Fruit fly (Drosophila melanogaster) whole organism, wandering third instar larva: Measurements from ENCODE around the gene CG3437.

Source experiments
- Abd-B ChIP-seq: fragments of >200 bp; optimal IDR thresholded peaks from 2 replicates; lab custom pipeline; 2017; ENCODE audit warnings: missing biosample characterization, missing genetic modification characterization
- CG9705 ChIP-seq: fragments of 200-800 bp; sonication (Bioruptor generic); optimal IDR thresholded peaks from 2 replicates; lab custom pipeline; 2018; ENCODE audit warnings: missing biosample characterization, mild to moderate bottlenecking, missing genetic modification characterization
- CrebA ChIP-seq: fragments of 200-800 bp; sonication (Bioruptor generic); optimal IDR thresholded peaks from 2 replicates; lab custom pipeline; 2016; ENCODE audit warnings: missing biosample characterization, mild to moderate bottlenecking, missing genetic modification characterization, borderline replicate concordance
- Dfd ChIP-seq: fragments of >200 bp; optimal IDR thresholded peaks from 2 replicates; lab custom pipeline; 2017; ENCODE audit warnings: missing biosample characterization, missing genetic modification characterization
- GATAd ChIP-seq: sonication (Bioruptor generic); optimal IDR thresholded peaks from 2 replicates; lab custom pipeline; 2016; ENCODE audit warnings: missing biosample characterization, missing genetic modification characterization
- Hnf4 ChIP-seq: fragments of 200-800 bp; sonication (Bioruptor generic); optimal IDR thresholded peaks from 2 replicates; lab custom pipeline; 2016; ENCODE audit warnings: missing biosample characterization, mild to moderate bottlenecking, missing genetic modification characterization
- Hr78 ChIP-seq: fragments of >200 bp; optimal IDR thresholded peaks from 2 replicates; lab custom pipeline; 2017; ENCODE audit warnings: missing biosample characterization, missing genetic modification characterization
- Jra ChIP-seq: sonication (Bioruptor generic); optimal IDR thresholded peaks from 2 replicates; lab custom pipeline; 2016; ENCODE audit warnings: missing biosample characterization, missing genetic modification characterization
- Mio ChIP-seq: sonication (Bioruptor generic); optimal IDR thresholded peaks from 2 replicates; lab custom pipeline; 2016; ENCODE audit warnings: missing biosample characterization, missing genetic modification characterization
- Myc ChIP-seq: fragments of >200 bp; optimal IDR thresholded peaks from 2 replicates; lab custom pipeline; 2017
- OdsH ChIP-seq: fragments of 200-800 bp; sonication (Bioruptor generic); optimal IDR thresholded peaks from 2 replicates; lab custom pipeline; 2016; ENCODE audit warnings: missing biosample characterization, mild to moderate bottlenecking, missing genetic modification characterization
- Rel ChIP-seq, 2 experiments: fragments of 200-800 bp; sonication (Bioruptor generic) in 1 of 2; optimal IDR thresholded peaks; 2 replicates in 1 of 2; 3 replicates in 1 of 2; lab custom pipeline; 2016 to 2019; ENCODE audit warnings: mild to moderate bottlenecking in 2 of 2, missing biosample characterization in 2 of 2, missing genetic modification characterization in 2 of 2, moderate library complexity in 1 of 2
- Sp1 ChIP-seq: fragments of 200-800 bp; sonication (Bioruptor generic); optimal IDR thresholded peaks from 3 replicates; lab custom pipeline; 2019; ENCODE audit warnings: missing biosample characterization, mild to moderate bottlenecking, missing genetic modification characterization, moderate library complexity
- brk ChIP-seq: fragments of 200-800 bp; sonication (Bioruptor generic); optimal IDR thresholded peaks from 2 replicates; lab custom pipeline; 2016; ENCODE audit warnings: missing biosample characterization, mild to moderate bottlenecking, missing genetic modification characterization
- dl ChIP-seq, 2 experiments: fragments of 175-275, 200-275 bp in 1 of 2; fragments of 200-275 bp in 1 of 2; sonication (Bioruptor generic); optimal IDR thresholded peaks; lab custom pipeline; 2018; ENCODE audit warnings: mild to moderate bottlenecking in 2 of 2, missing biosample characterization in 2 of 2, missing genetic modification characterization in 2 of 2, moderate library complexity in 2 of 2; ENCODE audit not compliant: partially characterized antibody in 2 of 2, insufficient read depth in 1 of 2
- dmrt93B ChIP-seq: fragments of 200-800 bp; sonication (Bioruptor generic); optimal IDR thresholded peaks from 2 replicates; lab custom pipeline; 2018; ENCODE audit warnings: missing biosample characterization, mild to moderate bottlenecking, missing genetic modification characterization
- ey ChIP-seq: fragments of 200-800 bp; sonication (Bioruptor generic); optimal IDR thresholded peaks from 2 replicates; lab custom pipeline; 2016; ENCODE audit warnings: missing biosample characterization, missing genetic modification characterization
- foxo ChIP-seq, 2 experiments: fragments of 200-800 bp; sonication (Bioruptor generic); optimal IDR thresholded peaks; 2 replicates in 1 of 2; 3 replicates in 1 of 2; lab custom pipeline; 2016 to 2017; ENCODE audit warnings: missing biosample characterization in 2 of 2, missing genetic modification characterization in 2 of 2
- fru ChIP-seq: fragments of 200-800 bp; sonication (Bioruptor generic); optimal IDR thresholded peaks from 3 replicates; lab custom pipeline; 2016; ENCODE audit warnings: missing biosample characterization, mild to moderate bottlenecking, missing genetic modification characterization
- h ChIP-seq: fragments of 200-800 bp; sonication (Bioruptor generic); optimal IDR thresholded peaks from 3 replicates; lab custom pipeline; 2016; ENCODE audit warnings: missing biosample characterization, mild to moderate bottlenecking, missing genetic modification characterization
- jim ChIP-seq: fragments of 175-275, 200-325 bp; sonication (Bioruptor generic); optimal IDR thresholded peaks from 2 replicates; lab custom pipeline; 2016; ENCODE audit warnings: missing biosample characterization, mild to moderate bottlenecking, missing genetic modification characterization
- psq ChIP-seq: fragments of 200-800 bp; sonication (Bioruptor generic); optimal IDR thresholded peaks from 3 replicates; lab custom pipeline; 2017; ENCODE audit warnings: missing biosample characterization, mild to moderate bottlenecking, missing genetic modification characterization, moderate library complexity
- rgr ChIP-seq: fragments of 200-800 bp; sonication (Bioruptor generic); optimal IDR thresholded peaks from 3 replicates; lab custom pipeline; 2016; ENCODE audit warnings: missing biosample characterization, mild to moderate bottlenecking, missing genetic modification characterization
- sv ChIP-seq: fragments of 200-800 bp; sonication (Bioruptor generic); optimal IDR thresholded peaks from 3 replicates; lab custom pipeline; 2016; ENCODE audit warnings: missing biosample characterization, missing genetic modification characterization
- tai ChIP-seq: sonication (Bioruptor generic); optimal IDR thresholded peaks from 2 replicates; lab custom pipeline; 2016; ENCODE audit warnings: missing biosample characterization, missing genetic modification characterization
- usp ChIP-seq: fragments of >200 bp; optimal IDR thresholded peaks from 2 replicates; lab custom pipeline; 2017; ENCODE audit warnings: missing biosample characterization, missing genetic modification characterization
- woc ChIP-seq: sonication (Bioruptor generic); optimal IDR thresholded peaks from 2 replicates; lab custom pipeline; 2016; ENCODE audit warnings: missing biosample characterization, mild to moderate bottlenecking, missing genetic modification characterization

CG3437 gene

DNA sequence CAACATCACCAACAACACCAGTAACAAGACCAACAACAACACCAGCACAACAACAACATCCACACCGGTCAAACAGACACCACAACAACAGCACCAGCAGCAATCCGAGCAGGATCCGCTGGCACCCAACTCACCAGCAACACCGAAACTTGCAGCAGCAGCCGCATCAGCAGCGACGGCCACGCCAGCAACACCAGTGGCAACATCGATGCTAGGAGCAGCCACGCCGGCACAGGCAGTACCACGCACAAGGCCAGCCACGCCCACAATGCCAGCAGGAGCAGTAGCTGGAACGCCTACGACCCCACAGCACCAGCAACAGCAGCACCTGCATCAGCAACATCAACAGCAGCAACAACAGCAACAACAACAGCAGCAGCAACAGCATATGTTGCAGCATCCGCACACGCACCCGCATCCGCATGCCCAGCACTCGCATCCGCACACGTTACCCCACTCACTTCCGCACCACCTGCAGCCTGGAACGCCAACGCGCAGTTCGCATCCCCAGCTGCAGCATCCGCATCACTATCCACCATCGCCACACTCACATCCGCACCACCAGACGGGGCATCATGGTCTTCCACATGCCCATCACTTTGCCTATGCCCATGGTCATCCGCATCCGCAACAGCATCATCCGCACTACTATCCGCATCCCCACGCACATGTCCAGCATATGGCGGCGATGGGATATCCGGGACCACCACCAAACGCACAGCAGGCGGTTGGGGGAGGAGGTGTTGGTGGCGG lies 13.9 kb upstream of the CG3437 start:
- TF ChIP-seq Dfd (GFP tag; lab: Kevin White, UChicago) (peak; percentile 92), brk (GFP tag; lab: Kevin White, UChicago) (no peak)

DNA sequence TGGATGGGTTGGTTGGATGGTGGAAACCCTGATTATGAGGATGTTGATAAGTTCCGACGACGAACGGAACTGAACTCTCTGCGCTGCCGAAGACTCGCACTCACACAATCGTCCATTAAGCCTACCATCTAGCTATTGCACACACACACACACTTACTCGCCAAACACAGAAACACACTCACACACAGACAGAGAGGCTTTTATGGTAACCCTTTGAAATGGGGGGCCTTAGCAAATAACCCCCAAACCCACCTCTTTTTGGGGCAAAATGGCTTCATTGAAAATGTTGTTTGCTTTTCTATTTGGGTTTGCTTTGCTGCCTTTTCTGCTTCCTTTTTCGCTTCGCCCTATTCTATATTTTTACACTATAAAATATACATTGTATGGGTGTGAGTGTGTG lies 11.6 kb upstream of the CG3437 start:
- TF ChIP-seq jim (GFP tag; lab: Kevin White, UChicago) (no peak), ey (GFP tag; lab: Kevin White, UChicago) (no peak), Sp1 (GFP tag; lab: Kevin White, UChicago) (no peak), Jra (GFP tag; lab: Kevin White, UChicago) (no peak), Myc (lab: Kevin White, UChicago) (no peak), Dfd (GFP tag; lab: Kevin White, UChicago) (no peak), CrebA (GFP tag; lab: Kevin White, UChicago) (no peak), CG9705 (GFP tag; lab: Kevin White, UChicago) (no peak), Rel (GFP tag; optimal IDR thresholded peaks at IDR 0.05; lab: Kevin White, UChicago) (no peak), Rel (tag; optimal IDR thresholded peaks at IDR 0.05; lab: Kevin White, UChicago) (no peak), usp (no peak), dmrt93B (no peak), tai (GFP tag; lab: Kevin White, UChicago) (no peak)
- TF ChIP-seq, all 38 proteins: peak for 0

DNA sequence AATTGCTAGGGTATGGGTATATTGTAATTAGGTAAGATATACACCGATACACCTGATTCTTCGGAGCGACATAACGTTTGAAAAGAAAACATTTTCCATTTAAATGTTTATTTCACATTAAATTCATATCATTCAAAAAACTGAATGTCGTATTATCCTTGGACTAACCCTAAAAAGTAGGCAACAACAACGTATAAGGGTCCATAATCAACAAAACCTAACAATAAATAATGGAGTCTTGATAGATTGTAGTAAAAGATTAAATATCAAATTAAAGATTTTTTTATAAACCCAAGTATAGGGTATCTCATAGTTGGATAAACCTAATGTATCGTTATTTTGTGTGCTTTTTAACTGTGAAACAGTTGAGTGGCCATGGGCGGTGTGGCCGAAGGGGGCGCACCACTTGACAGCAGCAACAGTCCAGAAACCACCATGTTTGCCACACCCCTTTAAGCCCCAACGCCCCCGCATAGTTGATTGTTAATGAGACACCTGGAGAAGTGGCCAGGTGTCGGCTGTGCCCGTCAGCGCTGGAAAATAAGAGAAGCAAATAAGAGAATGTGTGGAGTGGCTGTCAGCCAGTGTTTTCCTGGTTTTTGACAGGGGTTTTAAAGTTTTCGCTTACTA lies 10.9 kb upstream of the CG3437 start:
- TF ChIP-seq GATAd (GFP tag; lab: Kevin White, UChicago) (no peak), Hnf4 (GFP tag; lab: Kevin White, UChicago) (no peak), Mio (GFP tag; lab: Kevin White, UChicago) (no peak), foxo (GFP tag; optimal IDR thresholded peaks at IDR 0.05; lab: Kevin White, UChicago) (peak in 1 of 2 experiments; percentile 6), ey (GFP tag; lab: Kevin White, UChicago) (peak; percentile 30), jim (GFP tag; lab: Kevin White, UChicago) (no peak), OdsH (peak; percentile 18), Abd-B (GFP tag; lab: Kevin White, UChicago) (no peak), sv (GFP tag; lab: Kevin White, UChicago) (no peak), Hr78 (no peak), psq (GFP tag; lab: Kevin White, UChicago) (peak; percentile 27), woc (GFP tag; lab: Kevin White, UChicago) (no peak), Rel (GFP tag; optimal IDR thresholded peaks at IDR 0.05; lab: Kevin White, UChicago) (no peak), Rel (tag; optimal IDR thresholded peaks at IDR 0.05; lab: Kevin White, UChicago) (no peak), CG9705 (GFP tag; lab: Kevin White, UChicago) (no peak)

DNA sequence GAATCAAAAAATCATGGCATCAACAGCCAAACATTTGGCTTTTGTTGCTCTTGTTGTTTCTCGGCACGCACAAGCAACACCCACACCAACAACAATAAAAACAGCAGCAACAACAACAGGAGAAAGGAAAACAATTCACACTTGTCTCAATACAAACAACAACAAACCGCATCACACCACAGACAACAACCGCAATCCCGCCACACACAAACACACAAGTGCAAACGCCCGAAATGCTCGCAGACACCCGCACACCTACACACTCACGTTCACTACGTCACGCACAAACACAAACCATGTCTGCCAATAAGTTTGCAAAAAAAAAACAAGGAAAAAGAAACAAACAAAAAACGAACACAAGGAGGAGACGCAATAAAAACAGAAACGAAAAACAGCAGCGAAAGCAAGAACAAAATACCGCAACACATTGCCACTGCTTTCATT lies 10.3 kb upstream of the CG3437 start:
- TF ChIP-seq h (GFP tag; lab: Kevin White, UChicago) (peak; percentile 28), foxo (GFP tag; optimal IDR thresholded peaks at IDR 0.05; lab: Kevin White, UChicago) (peak in 1 of 2 experiments; percentile 26), psq (GFP tag; lab: Kevin White, UChicago) (peak; percentile 60), Sp1 (GFP tag; lab: Kevin White, UChicago) (peak; percentile 58), dl (GFP tag; optimal IDR thresholded peaks at IDR 0.05; lab: Kevin White, UChicago; ENCODE audit: insufficient read depth in 1 of 2, partially characterized antibody in 2 of 2) (no peak), usp (no peak), Rel (GFP tag; optimal IDR thresholded peaks at IDR 0.05; lab: Kevin White, UChicago) (peak; percentile 68), Rel (tag; optimal IDR thresholded peaks at IDR 0.05; lab: Kevin White, UChicago) (no peak)

DNA sequence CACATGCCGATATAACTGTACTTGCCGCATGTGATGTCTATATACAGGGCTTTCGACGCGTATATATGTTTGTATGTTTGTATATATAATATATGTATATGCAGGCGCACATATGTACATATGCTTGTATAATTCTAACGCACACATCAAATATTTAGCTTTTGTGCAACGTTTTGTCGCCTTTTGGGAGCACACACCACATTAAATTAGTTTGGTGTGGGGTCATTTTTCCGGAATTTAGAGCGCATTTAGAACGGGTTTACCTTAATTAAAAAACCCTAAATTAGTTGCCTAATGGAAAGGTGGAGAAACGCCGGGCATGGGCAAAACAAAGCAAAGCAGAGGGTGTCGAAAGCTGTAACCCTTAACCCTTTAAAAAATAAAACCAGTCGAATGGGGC lies 9.8 kb upstream of the CG3437 start:
- TF ChIP-seq h (GFP tag; lab: Kevin White, UChicago), result no peak
- no peak for TF ChIP-seq fru (GFP tag; lab: Kevin White, UChicago)

DNA sequence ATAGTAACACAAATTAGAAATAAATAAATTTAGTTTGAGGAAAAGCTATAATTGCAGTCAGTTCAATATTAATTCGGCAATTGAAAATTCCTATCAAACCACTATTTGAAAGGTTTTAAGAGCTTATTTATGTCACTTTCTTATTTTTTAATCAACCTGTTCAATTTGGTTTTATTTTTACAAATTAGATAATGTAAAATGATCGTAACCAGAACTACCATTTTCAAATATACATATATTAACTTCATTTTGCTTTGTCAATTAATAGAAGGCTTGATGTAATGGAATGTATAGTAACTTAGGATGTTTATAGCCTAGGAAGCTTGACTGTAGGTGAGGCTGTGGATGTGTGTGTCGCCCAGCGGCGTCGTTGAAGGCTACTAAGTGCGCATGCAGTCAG lies 9.1 kb upstream of the CG3437 start:
- TF ChIP-seq woc (GFP tag; lab: Kevin White, UChicago), result no peak
- no peak for TF ChIP-seq rgr (GFP tag; lab: Kevin White, UChicago)
- peak; percentile 18 for TF ChIP-seq fru (GFP tag; lab: Kevin White, UChicago)
